Worm (Caenorhabditis elegans) whole organism, L1 larva: Measurements from ENCODE around the gene Y49E10.21.
A peak's percentile ranks its signal among the peaks of the same experiment; 100 is the strongest.

ENCODE experiments used
- C04F5.9 ChIP-seq: sonication (generic microtip); optimal IDR thresholded peaks from 2 replicates; lab custom pipeline; 2016; ENCODE audit warnings: missing genetic modification characterization, missing compliant biosample characterization
- aha-1 ChIP-seq: fragments of 150-350 bp; optimal IDR thresholded peaks from 2 replicates; lab custom pipeline; 2014; ENCODE audit warnings: missing biosample characterization, missing genetic modification characterization
- ama-1 ChIP-seq: fragments of 150-350 bp; optimal IDR thresholded peaks from 2 replicates; lab custom pipeline; 2014
- ceh-63 ChIP-seq: fragments of 200-800 bp; sonication (Bioruptor generic); optimal IDR thresholded peaks from 2 replicates; lab custom pipeline; 2018; ENCODE audit warnings: mild to moderate bottlenecking, missing genetic modification characterization, missing compliant biosample characterization
- ceh-88 ChIP-seq: fragments of 200-800 bp; sonication (Bioruptor generic); IDR thresholded peaks from 2 replicates; pipeline ENCODE4 v1.3.6; 2022; ENCODE audit warnings: missing genetic modification characterization, missing compliant biosample characterization
- ceh-90 ChIP-seq: sonication (generic microtip); optimal IDR thresholded peaks from 2 replicates; lab custom pipeline; 2016; ENCODE audit warnings: missing genetic modification characterization, missing compliant biosample characterization
- efl-1 ChIP-seq, 4 experiments: fragments of 150-350 bp; optimal IDR thresholded peaks in 3 of 4; peaks in 1 of 4; 1 replicate in 1 of 4; 2 replicates in 3 of 4; lab custom pipeline; 2014; ENCODE audit warnings: missing biosample characterization in 2 of 4, missing genetic modification characterization in 2 of 4, missing genetic modification reagents in 2 of 4
- egl-27 ChIP-seq, 2 experiments: fragments of 150-350 bp in 1 of 2; sonication (generic microtip); optimal IDR thresholded peaks; 3 replicates each; lab custom pipeline; 2017 to 2018; ENCODE audit warnings: missing biosample characterization in 2 of 2, missing genetic modification characterization in 2 of 2, missing genetic modification reagents in 2 of 2
- ets-5 ChIP-seq: fragments of 200-800 bp; sonication (Bioruptor generic); IDR thresholded peaks from 2 replicates; pipeline ENCODE4 v1.3.6; 2022; ENCODE audit warnings: missing genetic modification characterization, missing compliant biosample characterization
- fos-1 ChIP-seq: fragments of 150-350 bp; optimal IDR thresholded peaks from 2 replicates; lab custom pipeline; 2014; ENCODE audit warnings: missing biosample characterization, missing genetic modification characterization
- grh-1 ChIP-seq: fragments of 200-800 bp; sonication (Bioruptor generic); IDR thresholded peaks from 2 replicates; pipeline ENCODE4 v1.3.6; 2022; ENCODE audit warnings: missing genetic modification reagents, missing genetic modification characterization, missing compliant biosample characterization
- hlh-17 ChIP-seq: fragments of 200-800 bp; sonication (Bioruptor generic); optimal IDR thresholded peaks from 2 replicates; lab custom pipeline; 2018; ENCODE audit warnings: missing genetic modification characterization, mild to moderate bottlenecking, missing compliant biosample characterization, moderate library complexity, borderline replicate concordance
- jun-1 ChIP-seq: fragments of 150-350 bp; optimal IDR thresholded peaks from 2 replicates; lab custom pipeline; 2014; ENCODE audit warnings: missing biosample characterization, missing genetic modification reagents, missing genetic modification characterization
- lin-13 ChIP-seq: fragments of 150-350 bp; optimal IDR thresholded peaks from 2 replicates; lab custom pipeline; 2014; ENCODE audit warnings: missing biosample characterization, missing genetic modification reagents, missing genetic modification characterization
- lin-14 ChIP-seq: fragments of 200-800 bp; sonication (Bioruptor generic); optimal IDR thresholded peaks from 2 replicates; lab custom pipeline; 2018; ENCODE audit warnings: mild to moderate bottlenecking, missing genetic modification characterization, moderate library complexity, missing compliant biosample characterization
- lin-35 ChIP-seq, 2 experiments: fragments of 150-350 bp; optimal IDR thresholded peaks; 2 replicates each; lab custom pipeline; 2014; ENCODE audit warnings: missing biosample characterization in 2 of 2, missing genetic modification characterization in 2 of 2, missing genetic modification reagents in 2 of 2
- mab-9 ChIP-seq: fragments of 200-800 bp; sonication (Bioruptor generic); IDR thresholded peaks from 2 replicates; pipeline ENCODE4 v1.3.6; 2022; ENCODE audit warnings: missing genetic modification reagents, missing genetic modification characterization, missing compliant biosample characterization
- mef-2 ChIP-seq: fragments of 150-350 bp; optimal IDR thresholded peaks from 2 replicates; lab custom pipeline; 2014; ENCODE audit warnings: missing biosample characterization, missing genetic modification characterization
- nhr-237 ChIP-seq: fragments of 150-350 bp; optimal IDR thresholded peaks from 2 replicates; lab custom pipeline; 2014; ENCODE audit warnings: missing biosample characterization, missing genetic modification characterization
- nhr-28 ChIP-seq: fragments of 150-350 bp; optimal IDR thresholded peaks from 2 replicates; lab custom pipeline; 2014; ENCODE audit warnings: missing biosample characterization, missing genetic modification characterization
- nhr-71 ChIP-seq: sonication (generic microtip); optimal IDR thresholded peaks from 2 replicates; lab custom pipeline; 2016; ENCODE audit warnings: mild to moderate bottlenecking, missing genetic modification characterization, moderate library complexity, missing compliant biosample characterization
- nhr-76 ChIP-seq: sonication (generic microtip); optimal IDR thresholded peaks from 2 replicates; lab custom pipeline; 2017; ENCODE audit warnings: missing biosample characterization, missing genetic modification characterization
- nhr-84 ChIP-seq: sonication (generic microtip); optimal IDR thresholded peaks from 2 replicates; lab custom pipeline; 2017; ENCODE audit warnings: missing biosample characterization, missing genetic modification characterization
- nhr-85 ChIP-seq: sonication (generic microtip); peaks from one replicate; lab custom pipeline; 2016; ENCODE audit warnings: missing genetic modification characterization, inconsistent platforms, missing compliant biosample characterization
- pag-3 ChIP-seq: sonication (generic microtip); optimal IDR thresholded peaks from 2 replicates; lab custom pipeline; 2017; ENCODE audit warnings: missing genetic modification characterization, mild to moderate bottlenecking, missing compliant biosample characterization, antibody characterized with exemption, borderline replicate concordance; ENCODE audit not compliant: insufficient read depth
- pax-3 ChIP-seq: fragments of 200-800 bp; sonication (Bioruptor generic); optimal IDR thresholded peaks from 2 replicates; lab custom pipeline; 2018; ENCODE audit warnings: mild to moderate bottlenecking, missing genetic modification characterization, moderate library complexity, missing compliant biosample characterization
- skn-1 ChIP-seq: fragments of 150-350 bp; optimal IDR thresholded peaks from 2 replicates; lab custom pipeline; 2014; ENCODE audit warnings: missing biosample characterization, missing genetic modification characterization
- sptf-1 ChIP-seq: fragments of 150-350 bp; optimal IDR thresholded peaks from 2 replicates; lab custom pipeline; 2014; ENCODE audit warnings: missing biosample characterization, missing genetic modification characterization
- swsn-7 ChIP-seq: sonication (generic microtip); optimal IDR thresholded peaks from 2 replicates; lab custom pipeline; 2016; ENCODE audit warnings: missing genetic modification characterization, missing compliant biosample characterization
- tbx-2 ChIP-seq: sonication (generic microtip); optimal IDR thresholded peaks from 2 replicates; lab custom pipeline; 2016; ENCODE audit warnings: missing genetic modification characterization, missing compliant biosample characterization
- unc-130 ChIP-seq: fragments of 150-350 bp; optimal IDR thresholded peaks from 2 replicates; lab custom pipeline; 2017; ENCODE audit warnings: missing biosample characterization, missing genetic modification characterization, inconsistent platforms
- unc-30 ChIP-seq: sonication (generic microtip); optimal IDR thresholded peaks from 2 replicates; lab custom pipeline; 2017; ENCODE audit warnings: missing biosample characterization, missing genetic modification characterization
- vab-15 ChIP-seq: sonication (generic microtip); optimal IDR thresholded peaks from 2 replicates; lab custom pipeline; 2017; ENCODE audit warnings: missing genotype, mild to moderate bottlenecking, missing genetic modification characterization, missing compliant biosample characterization
- ztf-4 ChIP-seq: fragments of 150-350 bp; optimal IDR thresholded peaks from 2 replicates; lab custom pipeline; 2014; ENCODE audit warnings: missing biosample characterization, missing genetic modification characterization

Y49E10.21 gene

DNA sequence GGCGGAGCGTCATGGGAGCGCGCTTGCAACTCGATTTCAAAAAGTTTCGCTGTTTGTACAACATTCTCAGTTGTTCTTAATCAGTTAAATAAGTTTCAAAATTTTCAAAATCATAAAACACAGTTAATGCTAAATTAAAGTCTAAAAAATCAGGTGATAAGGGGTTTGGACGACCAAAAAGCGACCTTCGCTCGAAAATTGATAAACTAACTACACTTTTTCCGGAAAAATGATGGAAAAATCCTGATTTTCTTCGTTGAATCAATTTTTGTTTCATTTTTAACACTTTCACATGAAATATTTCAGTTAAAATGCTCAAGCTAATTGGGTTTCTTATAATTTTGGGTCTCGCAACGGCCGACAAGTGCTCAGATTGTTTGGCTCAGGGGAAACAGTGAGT lies 27.2 kb upstream of the Y49E10.21 start, which contains the start of gene Y49E10.16:
Y49E10.16 (plus strand) TSS at position 301 of the 400 bp plus-strand sequence.
- no peak for TF ChIP-seq efl-1 (optimal IDR thresholded peaks at IDR 0.05; lab: Kevin White, UChicago)
- TF ChIP-seq efl-1 (GFP tag; optimal IDR thresholded peaks at IDR 0.05 in 1 of 2; lab: Kevin White, UChicago) = peak in 1 of 2 experiments; percentile 87
- no peak for TF ChIP-seq unc-30 (tag; lab: Kevin White, UChicago)
- TF ChIP-seq, all 84 proteins: peak for 1

DNA sequence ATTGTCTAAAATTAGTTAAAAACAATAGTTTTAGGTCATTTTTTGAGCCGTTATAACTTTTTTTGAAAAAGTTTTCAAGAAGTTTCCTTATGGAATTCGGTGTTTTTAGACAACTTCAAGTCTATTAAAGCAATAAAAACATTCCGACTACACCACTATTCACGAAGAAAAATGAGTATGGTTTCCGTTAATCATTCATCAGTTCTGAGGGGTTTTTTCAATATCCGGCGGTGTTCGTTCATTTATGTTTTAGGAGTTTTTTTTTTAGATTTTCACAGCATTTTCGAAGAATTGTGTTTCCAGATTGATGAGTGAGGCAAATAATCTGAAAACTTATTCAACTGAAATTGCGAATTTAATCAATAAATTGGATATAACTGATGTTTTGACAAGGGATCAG lies 23.3 kb upstream of the Y49E10.21 start, which contains the start of gene Y49E10.27:
Y49E10.27 (plus strand) TSS at position 301 of the 400 bp plus-strand sequence.
- TF ChIP-seq C04F5.9 (no peak), nhr-71 (tag; lab: Kevin White, UChicago) (no peak), ama-1 (lab: Kevin White, UChicago) (no peak)

DNA sequence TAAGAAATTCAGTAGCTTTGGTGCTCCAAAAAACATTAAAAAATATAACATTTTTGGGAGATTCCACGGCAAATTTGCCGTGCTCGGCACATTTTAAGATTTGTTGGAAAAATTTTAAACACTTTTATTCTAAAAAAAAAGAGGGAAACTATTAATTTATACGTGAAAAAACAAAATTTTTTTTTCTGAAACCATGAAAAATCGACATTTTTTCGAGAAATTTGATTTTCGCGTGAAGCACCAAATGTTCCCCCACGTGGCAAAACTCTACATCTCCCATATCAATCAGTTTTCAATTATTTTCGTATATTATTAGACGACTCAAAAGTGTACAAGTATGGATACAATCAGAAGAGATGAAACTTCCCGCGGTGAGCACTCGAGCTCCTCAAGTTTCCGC lies 21.2 kb upstream of the Y49E10.21 start, which contains the start of gene fbxa-218:
fbxa-218 (plus strand) TSS at position 301 of the 400 bp plus-strand sequence.
- TF ChIP-seq ztf-4 (tag; lab: Kevin White, UChicago) (no peak), ets-5 (GFP tag; lab: Robert Waterston, UW) (no peak), lin-14 (GFP tag; lab: Kevin White, UChicago) (no peak), aha-1 (tag; lab: Kevin White, UChicago) (no peak), fos-1 (tag; lab: Kevin White, UChicago) (no peak), nhr-85 (tag; lab: Kevin White, UChicago) (peak; percentile 24)

DNA sequence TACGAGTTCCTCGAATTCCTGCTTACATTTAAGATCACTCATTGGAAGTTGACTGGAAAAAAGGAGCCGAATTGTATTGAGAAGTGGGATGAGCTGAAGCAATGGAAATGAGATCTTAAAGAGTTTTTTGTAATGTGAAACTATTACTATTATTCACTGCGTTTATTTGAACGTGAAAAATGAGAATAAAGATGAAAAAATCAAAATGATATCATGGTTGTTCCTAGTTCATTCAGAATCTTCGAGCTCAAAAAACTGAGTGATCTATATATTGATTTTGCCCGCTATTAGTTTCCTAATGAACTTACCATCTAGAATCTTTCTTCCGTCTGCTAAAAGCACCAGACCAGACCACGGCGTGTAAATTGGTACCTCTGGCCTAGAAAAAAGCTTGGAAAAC lies 20.4 kb upstream of the Y49E10.21 start:
- TF ChIP-seq tbx-2 (tag; lab: Kevin White, UChicago) (no peak), lin-35 (GFP tag; optimal IDR thresholded peaks at IDR 0.05; lab: Kevin White, UChicago) (no peak), pax-3 (tag; lab: Kevin White, UChicago) (no peak), ztf-4 (tag; lab: Kevin White, UChicago) (no peak), nhr-71 (tag; lab: Kevin White, UChicago) (no peak), nhr-28 (tag; lab: Kevin White, UChicago) (no peak), hlh-17 (GFP tag; lab: Kevin White, UChicago) (no peak), unc-130 (tag; lab: Kevin White, UChicago) (no peak), nhr-85 (tag; lab: Kevin White, UChicago) (no peak), egl-27 (tag; optimal IDR thresholded peaks at IDR 0.05; lab: Kevin White, UChicago) (no peak), pag-3 (tag; lab: Kevin White, UChicago) (no peak), nhr-84 (tag; lab: Kevin White, UChicago) (no peak), grh-1 (GFP tag; lab: Robert Waterston, UW) (no peak), sptf-1 (tag; lab: Kevin White, UChicago) (no peak)

DNA sequence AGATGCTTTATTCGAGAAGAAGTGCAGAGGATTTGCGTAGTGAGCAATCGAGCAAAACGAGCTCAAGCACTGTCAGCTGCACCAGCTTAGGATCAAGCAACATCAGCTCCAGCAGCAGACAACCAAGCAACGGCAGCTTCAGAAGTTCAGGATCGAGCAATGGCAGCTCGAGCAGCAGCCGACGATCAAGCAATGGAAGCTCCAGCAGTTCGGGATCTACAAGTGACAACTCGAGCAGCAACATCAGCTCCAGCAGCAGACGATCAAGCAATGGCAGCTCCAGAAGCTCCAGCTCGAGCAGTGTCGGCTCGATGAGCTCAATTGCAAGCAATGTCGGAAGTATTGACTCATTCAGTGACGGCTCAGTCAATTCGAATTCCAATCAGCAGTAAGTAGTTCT lies 18.3 kb upstream of the Y49E10.21 start:
- TF ChIP-seq jun-1 (tag; lab: Kevin White, UChicago) (no peak), nhr-76 (tag; lab: Kevin White, UChicago) (no peak), ceh-90 (no peak), mef-2 (tag; lab: Kevin White, UChicago) (no peak), lin-14 (GFP tag; lab: Kevin White, UChicago) (no peak), vab-15 (no peak), lin-13 (GFP tag; lab: Kevin White, UChicago) (no peak), skn-1 (tag; lab: Kevin White, UChicago) (no peak), swsn-7 (tag; lab: Kevin White, UChicago) (no peak), ceh-63 (GFP tag; lab: Kevin White, UChicago) (no peak), mab-9 (GFP tag; lab: Robert Waterston, UW) (no peak), ceh-88 (no peak), hlh-17 (GFP tag; lab: Kevin White, UChicago) (no peak), C04F5.9 (no peak), nhr-237 (tag; lab: Kevin White, UChicago) (no peak)
